Worm (Caenorhabditis elegans): ENCODE results near the gene F41G3.10.

- TF ChIP-seq unc-62 (GFP tag; optimal IDR thresholded peaks at IDR 0.05) (no peak), dpl-1 (GFP tag; optimal IDR thresholded peaks at IDR 0.05) (no peak)
Measured at ce11 chrII:6749422-6749821, at the start of gene F41G3.10.

Measured in whole organism, L1 larva.